Worm (Caenorhabditis elegans) whole organism, L2 larva: Measurements from ENCODE around the gene lev-8.

Experiments used
- C34F6.9 ChIP-seq: fragments of 150-350 bp; optimal IDR thresholded peaks from 2 replicates; lab custom pipeline; 2014; ENCODE audit warnings: missing biosample characterization, missing genetic modification characterization
- F13H6.1 ChIP-seq: sonication (generic microtip); optimal IDR thresholded peaks from 2 replicates; lab custom pipeline; 2016; ENCODE audit warnings: missing genetic modification characterization, missing compliant biosample characterization
- R02D3.7 ChIP-seq: fragments of 150-350 bp; optimal IDR thresholded peaks from 2 replicates; lab custom pipeline; 2014; ENCODE audit warnings: missing biosample characterization, missing genetic modification characterization
- Y55F3AM.14 ChIP-seq: fragments of 200-800 bp; sonication (Bioruptor generic); optimal IDR thresholded peaks from 2 replicates; lab custom pipeline; 2018; ENCODE audit warnings: mild to moderate bottlenecking, missing genetic modification characterization, missing compliant biosample characterization
- ZK546.5 ChIP-seq: sonication (generic microtip); optimal IDR thresholded peaks from 2 replicates; lab custom pipeline; 2017; ENCODE audit warnings: missing biosample characterization, missing genetic modification characterization
- aly-2 ChIP-seq: fragments of 150-350 bp; optimal IDR thresholded peaks from 2 replicates; lab custom pipeline; 2014; ENCODE audit warnings: missing biosample characterization, missing genetic modification characterization
- ama-1 ChIP-seq: fragments of 150-350 bp; optimal IDR thresholded peaks from 2 replicates; lab custom pipeline; 2018; ENCODE audit warnings: inconsistent platforms
- ceh-82 ChIP-seq: fragments of 150-350 bp; optimal IDR thresholded peaks from 2 replicates; lab custom pipeline; 2014; ENCODE audit warnings: missing biosample characterization, missing genetic modification characterization
- crh-2 ChIP-seq: sonication (generic microtip); optimal IDR thresholded peaks from 2 replicates; lab custom pipeline; 2017; ENCODE audit warnings: missing biosample characterization, missing genetic modification characterization
- elt-1 ChIP-seq: fragments of 150-350 bp; optimal IDR thresholded peaks from 2 replicates; lab custom pipeline; 2014; ENCODE audit warnings: missing biosample characterization, missing genetic modification characterization
- elt-3 ChIP-seq: sonication (generic microtip); optimal IDR thresholded peaks from 2 replicates; lab custom pipeline; 2017; ENCODE audit warnings: missing biosample characterization, missing genetic modification characterization
- fos-1 ChIP-seq: fragments of 150-350 bp; optimal IDR thresholded peaks from 2 replicates; lab custom pipeline; 2014; ENCODE audit warnings: missing biosample characterization, missing genetic modification characterization
- gmeb-1 ChIP-seq: fragments of 150-350 bp; optimal IDR thresholded peaks from 2 replicates; lab custom pipeline; 2014; ENCODE audit warnings: missing biosample characterization, missing genetic modification characterization
- lin-39 ChIP-seq: fragments of 150-350 bp; optimal IDR thresholded peaks from 2 replicates; lab custom pipeline; 2014; ENCODE audit warnings: missing biosample characterization, missing genetic modification reagents, missing genetic modification characterization
- lsy-2 ChIP-seq, 2 experiments: fragments of 150-350 bp in 1 of 2; sonication (generic microtip) in 1 of 2; optimal IDR thresholded peaks; 2 replicates each; lab custom pipeline; 2014 to 2017; ENCODE audit warnings: missing biosample characterization in 2 of 2, missing genetic modification characterization in 2 of 2
- mab-5 ChIP-seq: fragments of 150-350 bp; optimal IDR thresholded peaks from 2 replicates; lab custom pipeline; 2014; ENCODE audit warnings: missing biosample characterization, missing genetic modification characterization
- mbf-1 ChIP-seq: sonication (generic microtip); optimal IDR thresholded peaks from 2 replicates; lab custom pipeline; 2017; ENCODE audit warnings: missing biosample characterization, missing genetic modification characterization
- mdl-1 ChIP-seq, 2 experiments: fragments of 150-350 bp in 1 of 2; sonication (generic microtip) in 1 of 2; optimal IDR thresholded peaks; 2 replicates each; lab custom pipeline; 2017; ENCODE audit warnings: missing biosample characterization in 2 of 2, missing genetic modification characterization in 2 of 2
- nhr-11 ChIP-seq: fragments of 150-350 bp; optimal IDR thresholded peaks from 2 replicates; lab custom pipeline; 2014; ENCODE audit warnings: missing biosample characterization, missing genetic modification characterization
- nhr-129 ChIP-seq: fragments of 150-350 bp; optimal IDR thresholded peaks from 2 replicates; lab custom pipeline; 2014; ENCODE audit warnings: missing biosample characterization, missing genetic modification characterization
- nhr-21 ChIP-seq: fragments of 150-350 bp; optimal IDR thresholded peaks from 2 replicates; lab custom pipeline; 2014; ENCODE audit warnings: missing biosample characterization, missing genetic modification characterization
- nhr-23 ChIP-seq: fragments of 150-350 bp; optimal IDR thresholded peaks from 2 replicates; lab custom pipeline; 2014; ENCODE audit warnings: missing biosample characterization, missing genetic modification reagents, missing genetic modification characterization
- nhr-25 ChIP-seq: fragments of 150-350 bp; sonication (generic microtip); optimal IDR thresholded peaks from 3 replicates; lab custom pipeline; 2014; ENCODE audit warnings: missing biosample characterization, missing genetic modification characterization
- peb-1 ChIP-seq: fragments of 150-350 bp; optimal IDR thresholded peaks from 2 replicates; lab custom pipeline; 2014; ENCODE audit warnings: missing biosample characterization, missing genetic modification characterization
- sem-4 ChIP-seq: fragments of 150-350 bp; optimal IDR thresholded peaks from 2 replicates; lab custom pipeline; 2014; ENCODE audit warnings: missing biosample characterization, missing genetic modification reagents, missing genetic modification characterization
- sma-3 ChIP-seq: sonication (generic microtip); optimal IDR thresholded peaks from 2 replicates; lab custom pipeline; 2016; ENCODE audit warnings: missing genetic modification reagents, missing genetic modification characterization, missing compliant biosample characterization
- sma-9 ChIP-seq, 2 experiments: fragments of 150-350 bp in 1 of 2; sonication (generic microtip) in 1 of 2; optimal IDR thresholded peaks; 2 replicates each; lab custom pipeline; 2014 to 2016; ENCODE audit warnings: missing genetic modification characterization in 2 of 2, mild to moderate bottlenecking in 1 of 2, missing biosample characterization in 1 of 2, missing compliant biosample characterization in 1 of 2, missing genetic modification reagents in 1 of 2, moderate library complexity in 1 of 2
- snpc-4 ChIP-seq: fragments of 150-350 bp; optimal IDR thresholded peaks from 2 replicates; lab custom pipeline; 2014; ENCODE audit warnings: missing biosample characterization, missing genetic modification characterization
- unc-39 ChIP-seq: fragments of 150-350 bp; optimal IDR thresholded peaks from 2 replicates; lab custom pipeline; 2014; ENCODE audit warnings: missing biosample characterization, missing genetic modification characterization
- unc-55 ChIP-seq: fragments of 150-350 bp; sonication (generic microtip); optimal IDR thresholded peaks from 3 replicates; lab custom pipeline; 2014; ENCODE audit warnings: missing biosample characterization, missing genetic modification reagents, missing genetic modification characterization
- unc-62 ChIP-seq: fragments of 150-350 bp; optimal IDR thresholded peaks from 2 replicates; lab custom pipeline; 2014; ENCODE audit warnings: missing biosample characterization, missing genetic modification reagents, missing genetic modification characterization
- zag-1 ChIP-seq: fragments of 150-350 bp; optimal IDR thresholded peaks from 2 replicates; lab custom pipeline; 2014; ENCODE audit warnings: missing biosample characterization, missing genetic modification characterization
- ztf-1 ChIP-seq: fragments of 200-800 bp; sonication (Bioruptor generic); conservative IDR thresholded peaks from 2 replicates; pipeline ENCODE4 v1.3.6; 2022; ENCODE audit warnings: missing genetic modification characterization, missing compliant biosample characterization
- ztf-11 ChIP-seq: sonication (generic microtip); optimal IDR thresholded peaks from 2 replicates; lab custom pipeline; 2017; ENCODE audit warnings: missing biosample characterization, missing genetic modification characterization
- ztf-4 ChIP-seq: fragments of 150-350 bp; optimal IDR thresholded peaks from 2 replicates; lab custom pipeline; 2014; ENCODE audit warnings: missing biosample characterization, missing genetic modification characterization

The lev-8 gene

ce11 chrX:11554522-11554921, 6.2 kb upstream of the lev-8 start:
- TF ChIP-seq sma-9 (GFP tag; optimal IDR thresholded peaks at IDR 0.05; lab: Kevin White, UChicago): peak; percentile 4
- no peak for TF ChIP-seq sma-9 (tag; optimal IDR thresholded peaks at IDR 0.05; lab: Kevin White, UChicago)
- peak; percentile 89 for TF ChIP-seq unc-55
- no peak for TF ChIP-seq nhr-11 (tag; lab: Kevin White, UChicago)

ce11 chrX:11555046-11555445, 5.7 kb upstream of the lev-8 start:
- peak; percentile 13 for TF ChIP-seq sma-9 (GFP tag; optimal IDR thresholded peaks at IDR 0.05; lab: Kevin White, UChicago)
- TF ChIP-seq sma-9 (tag; optimal IDR thresholded peaks at IDR 0.05; lab: Kevin White, UChicago): no peak
- TF ChIP-seq fos-1 (tag; lab: Kevin White, UChicago): peak; percentile 23
- no peak for TF ChIP-seq R02D3.7 (tag; lab: Kevin White, UChicago)
- no peak for TF ChIP-seq lsy-2 (tag; optimal IDR thresholded peaks at IDR 0.05; lab: Kevin White, UChicago)
- no peak for TF ChIP-seq unc-39 (tag; lab: Kevin White, UChicago)

ce11 chrX:11555527-11556137, 5.1 kb upstream of the lev-8 start:
- TF ChIP-seq sma-9 (GFP tag; optimal IDR thresholded peaks at IDR 0.05; lab: Kevin White, UChicago): peak; percentile 36
- TF ChIP-seq sma-9 (tag; optimal IDR thresholded peaks at IDR 0.05; lab: Kevin White, UChicago): no peak
- no peak for TF ChIP-seq elt-1 (tag; lab: Kevin White, UChicago)
- peak; percentile 30 for TF ChIP-seq F13H6.1 (tag; lab: Kevin White, UChicago)
- no peak for TF ChIP-seq ZK546.5 (tag; lab: Kevin White, UChicago)
- peak; percentile 13 for TF ChIP-seq unc-55
- TF ChIP-seq nhr-129: peak; percentile 49
- TF ChIP-seq, all 48 proteins: peak for 4

- TF ChIP-seq fos-1 (tag; lab: Kevin White, UChicago): peak; percentile 83
- no peak for TF ChIP-seq aly-2
- TF ChIP-seq, all 48 proteins: peak for 1
These were observed 4.4 kb upstream of the lev-8 start, which contains the start of gene C35C5.10 for ce11 chrX:11556194-11556739. Gene C35C5.10 (plus strand): TSS chrX:11556244.

DNA sequence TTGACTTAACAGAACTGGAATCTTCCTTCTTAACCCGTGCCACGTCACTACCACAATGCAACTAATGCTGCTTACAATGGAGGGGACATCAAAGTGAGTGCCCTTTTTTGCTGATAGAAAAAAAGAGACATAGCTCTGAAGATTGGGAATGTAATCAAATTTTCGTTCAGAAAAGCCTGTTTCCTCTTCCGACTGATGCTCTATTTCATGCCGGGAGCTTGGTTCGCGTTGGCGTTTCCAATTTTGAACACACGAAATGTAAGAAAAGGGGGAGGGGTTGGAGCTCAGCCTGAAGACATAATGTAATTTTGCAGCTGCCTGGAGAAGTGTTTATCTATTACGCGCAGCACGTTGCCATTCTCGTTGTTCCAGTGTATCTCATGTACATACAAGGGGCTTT, 2.6 kb upstream of the lev-8 start:
- TF ChIP-seq sma-9 (GFP tag; optimal IDR thresholded peaks at IDR 0.05; lab: Kevin White, UChicago) (peak; percentile 43), sma-9 (tag; optimal IDR thresholded peaks at IDR 0.05; lab: Kevin White, UChicago) (no peak), F13H6.1 (tag; lab: Kevin White, UChicago) (no peak), lsy-2 (tag; optimal IDR thresholded peaks at IDR 0.05; lab: Kevin White, UChicago) (no peak), sem-4 (peak; percentile 24)

- TF ChIP-seq ztf-4 (tag; lab: Kevin White, UChicago) (no peak), lin-39 (tag; lab: Kevin White, UChicago) (no peak), gmeb-1 (no peak), sem-4 (no peak), ztf-11 (tag; lab: Kevin White, UChicago) (no peak), peb-1 (no peak), nhr-23 (no peak), unc-62 (GFP tag; lab: Kevin White, UChicago) (no peak), ceh-82 (tag; lab: Kevin White, UChicago) (no peak), mdl-1 (tag; optimal IDR thresholded peaks at IDR 0.05; lab: Kevin White, UChicago) (no peak), F13H6.1 (tag; lab: Kevin White, UChicago) (peak; percentile 45), sma-9 (GFP tag; optimal IDR thresholded peaks at IDR 0.05; lab: Kevin White, UChicago) (peak; percentile 20), sma-9 (tag; optimal IDR thresholded peaks at IDR 0.05; lab: Kevin White, UChicago) (no peak), fos-1 (tag; lab: Kevin White, UChicago) (no peak)
These were observed 639 bp upstream of the lev-8 start for ce11 chrX:11560076-11560475.

DNA sequence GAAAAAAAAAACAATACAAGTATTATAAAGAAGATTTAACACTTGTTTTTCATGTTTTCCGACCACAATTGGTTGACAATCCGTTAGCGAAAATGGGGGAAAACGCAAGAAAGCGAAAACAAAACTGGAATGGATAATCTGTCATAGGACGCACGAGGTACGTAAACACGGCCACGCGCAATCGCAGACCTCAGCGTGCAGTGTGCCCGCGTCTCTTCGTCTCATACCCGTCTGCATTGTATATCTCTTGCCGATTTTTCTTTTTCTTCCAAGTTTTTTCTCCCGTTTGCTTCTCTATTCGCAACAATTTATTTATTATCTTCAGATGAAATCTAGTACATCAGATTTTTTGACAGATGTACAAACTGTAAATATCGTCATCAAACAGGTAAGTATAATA, 2.9 kb downstream of the lev-8 start, which contains the start of gene trpp-9:
trpp-9 (plus strand) TSS at position 261 of the 400 bp plus-strand sequence.
- peak; percentile 61 for TF ChIP-seq sma-9 (GFP tag; optimal IDR thresholded peaks at IDR 0.05; lab: Kevin White, UChicago)
- no peak for TF ChIP-seq sma-9 (tag; optimal IDR thresholded peaks at IDR 0.05; lab: Kevin White, UChicago)
- peak; percentile 42 for TF ChIP-seq fos-1 (tag; lab: Kevin White, UChicago)
- peak; percentile 68 for TF ChIP-seq nhr-21 (tag; lab: Kevin White, UChicago)
- no peak for TF ChIP-seq ama-1
- TF ChIP-seq mab-5 (tag; lab: Kevin White, UChicago): peak; percentile 9
- no peak for TF ChIP-seq elt-3 (tag; lab: Kevin White, UChicago)
- no peak for TF ChIP-seq lin-39 (tag; lab: Kevin White, UChicago)
- no peak for TF ChIP-seq Y55F3AM.14 (GFP tag; lab: Kevin White, UChicago)
- no peak for TF ChIP-seq ceh-82 (tag; lab: Kevin White, UChicago)
- TF ChIP-seq ztf-4 (tag; lab: Kevin White, UChicago): no peak
- no peak for TF ChIP-seq nhr-25 (tag; lab: Kevin White, UChicago)
- TF ChIP-seq crh-2 (tag; lab: Kevin White, UChicago): peak; percentile 50
- TF ChIP-seq nhr-11 (tag; lab: Kevin White, UChicago): no peak
- TF ChIP-seq zag-1: no peak
- TF ChIP-seq sma-3 (GFP tag; lab: Kevin White, UChicago): peak; percentile 33
- no peak for TF ChIP-seq ztf-11 (tag; lab: Kevin White, UChicago)
- no peak for TF ChIP-seq ztf-1
- TF ChIP-seq ZK546.5 (tag; lab: Kevin White, UChicago): no peak
- no peak for TF ChIP-seq mbf-1 (tag; lab: Kevin White, UChicago)
- TF ChIP-seq unc-39 (tag; lab: Kevin White, UChicago): no peak
- no peak for TF ChIP-seq R02D3.7 (tag; lab: Kevin White, UChicago)
- TF ChIP-seq C34F6.9 (tag; lab: Kevin White, UChicago): peak; percentile 61
- TF ChIP-seq mdl-1 (tag; optimal IDR thresholded peaks at IDR 0.05; lab: Kevin White, UChicago): peak; percentile 42 to 66
- no peak for TF ChIP-seq peb-1
- TF ChIP-seq aly-2: no peak
- no peak for TF ChIP-seq gmeb-1
- no peak for TF ChIP-seq snpc-4 (tag; lab: Kevin White, UChicago)
